Worm (Caenorhabditis elegans) whole organism, early embryonic: Measurements from ENCODE around the gene cyp-34A8.

Experiments used
- F13C5.2 ChIP-seq: sonication (generic microtip); optimal IDR thresholded peaks from 2 replicates; lab custom pipeline; 2017; ENCODE audit warnings: mild to moderate bottlenecking, missing genetic modification characterization, inconsistent platforms, missing compliant biosample characterization
- ama-1 ChIP-seq: fragments of 150-350 bp; optimal IDR thresholded peaks from 2 replicates; lab custom pipeline; 2014
- ceh-13 ChIP-seq: fragments of 200-800 bp; sonication (Bioruptor generic); optimal IDR thresholded peaks from 2 replicates; lab custom pipeline; 2018; ENCODE audit warnings: mild to moderate bottlenecking, missing genetic modification characterization, missing compliant biosample characterization
- ceh-36 ChIP-seq: sonication (generic microtip); optimal IDR thresholded peaks from 2 replicates; lab custom pipeline; 2016; ENCODE audit warnings: missing genetic modification characterization, inconsistent platforms, missing compliant biosample characterization
- ets-7 ChIP-seq: sonication (generic microtip); optimal IDR thresholded peaks from 2 replicates; lab custom pipeline; 2016; ENCODE audit warnings: missing genotype, missing genetic modification characterization, missing compliant biosample characterization
- flt-1 ChIP-seq: fragments of 200-800 bp; sonication (Bioruptor generic); IDR thresholded peaks from 2 replicates; pipeline ENCODE4 v1.3.6; 2022; ENCODE audit warnings: missing genetic modification characterization, missing compliant biosample characterization
- hmg-4 ChIP-seq: fragments of 200-800 bp; sonication (Bioruptor generic); optimal IDR thresholded peaks from 2 replicates; lab custom pipeline; 2018; ENCODE audit warnings: mild to moderate bottlenecking, missing genetic modification characterization, missing compliant biosample characterization
- hnd-1 ChIP-seq: sonication (generic microtip); optimal IDR thresholded peaks from 2 replicates; lab custom pipeline; 2016; ENCODE audit warnings: missing genetic modification characterization, missing compliant biosample characterization
- scrt-1 ChIP-seq: fragments of 200-800 bp; sonication (Bioruptor generic); IDR thresholded peaks from 2 replicates; pipeline ENCODE4 v1.3.6; 2022; ENCODE audit warnings: missing genetic modification characterization, missing compliant biosample characterization
- sea-1 ChIP-seq: fragments of 200-800 bp; sonication (Bioruptor generic); conservative IDR thresholded peaks from 2 replicates; pipeline ENCODE4 v1.3.6; 2022; ENCODE audit warnings: missing genetic modification characterization, missing compliant biosample characterization
- tbx-11 ChIP-seq: fragments of 200-800 bp; sonication (Bioruptor generic); IDR thresholded peaks from 2 replicates; pipeline ENCODE4 v1.3.6; 2022; ENCODE audit warnings: missing genetic modification characterization, missing compliant biosample characterization
- tbx-37 ChIP-seq: fragments of 200-800 bp; sonication (Bioruptor generic); conservative IDR thresholded peaks from 2 replicates; pipeline ENCODE4 v1.3.6; 2022; ENCODE audit warnings: missing genetic modification reagents, missing genetic modification characterization, missing compliant biosample characterization
- tra-4 ChIP-seq: sonication (generic microtip); optimal IDR thresholded peaks from 2 replicates; lab custom pipeline; 2017; ENCODE audit warnings: missing genetic modification characterization, missing compliant biosample characterization

ce11 chrV:3972846-3973245 lies 5.2 kb upstream of the cyp-34A8 start, which contains the start of gene cyp-34A10:
- TF ChIP-seq flt-1 (no peak), scrt-1 (GFP tag; lab: Robert Waterston, UW) (no peak), sea-1 (GFP tag; lab: Robert Waterston, UW) (no peak), hnd-1 (no peak), ets-7 (tag; lab: Kevin White, UChicago) (no peak), ama-1 (lab: Kevin White, UChicago) (no peak), tbx-11 (GFP tag; lab: Robert Waterston, UW) (no peak), ceh-13 (no peak), F13C5.2 (tag; lab: Kevin White, UChicago) (no peak), ceh-36 (tag; lab: Kevin White, UChicago) (no peak), tra-4 (tag; lab: Kevin White, UChicago) (no peak), tbx-37 (no peak), hmg-4 (no peak)
